Worm (Caenorhabditis elegans): Measurements from ENCODE around the gene ceh-31.

Gene ceh-31

ce11 chrX:3110576-3110975 lies 40.4 kb upstream of the ceh-31 start, which contains the start of gene gpcp-1:
Gene gpcp-1 (minus strand): TSS chrX:3110628.
- TF ChIP-seq fos-1 (tag; optimal IDR thresholded peaks at IDR 0.05) (peak; percentile 65), nhr-129 (tag; optimal IDR thresholded peaks at IDR 0.05) (no peak)

ce11 chrX:3108603-3109002 lies 38.4 kb upstream of the ceh-31 start:
- no peak for TF ChIP-seq elt-1 (tag; optimal IDR thresholded peaks at IDR 0.05)
- TF ChIP-seq F13H6.1 (tag; optimal IDR thresholded peaks at IDR 0.05), result peak; percentile 36
- no peak for TF ChIP-seq zag-1 (tag; optimal IDR thresholded peaks at IDR 0.05)
- peak in 1 of 2 experiments; percentile 37 for TF ChIP-seq lsy-2 (tag; optimal IDR thresholded peaks at IDR 0.05)
- TF ChIP-seq mdl-1 (tag; optimal IDR thresholded peaks at IDR 0.05), result peak; percentile 19 to 36
- TF ChIP-seq peb-1 (tag; optimal IDR thresholded peaks at IDR 0.05), result no peak
- TF ChIP-seq mab-5 (tag; optimal IDR thresholded peaks at IDR 0.05), result no peak
- TF ChIP-seq sem-4 (tag; optimal IDR thresholded peaks at IDR 0.05), result no peak
- peak; percentile 46 for TF ChIP-seq sma-9 (GFP tag; optimal IDR thresholded peaks at IDR 0.05)
- no peak for TF ChIP-seq sma-9 (tag; optimal IDR thresholded peaks at IDR 0.05)
- TF ChIP-seq ZK546.5 (tag; optimal IDR thresholded peaks at IDR 0.05), result no peak
- TF ChIP-seq mbf-1 (tag; optimal IDR thresholded peaks at IDR 0.05), result no peak
- peak; percentile 41 for TF ChIP-seq nhr-129 (tag; optimal IDR thresholded peaks at IDR 0.05)
- TF ChIP-seq C34F6.9 (tag; optimal IDR thresholded peaks at IDR 0.05), result peak; percentile 29
- no peak for TF ChIP-seq ztf-1 (GFP tag; conservative IDR thresholded peaks at IDR 0.05)
- TF ChIP-seq alr-1 (tag; optimal IDR thresholded peaks at IDR 0.05), result no peak
- TF ChIP-seq snpc-4 (tag; optimal IDR thresholded peaks at IDR 0.05), result no peak
- no peak for TF ChIP-seq nhr-21 (tag; optimal IDR thresholded peaks at IDR 0.05)
- no peak for TF ChIP-seq nhr-6 (tag; optimal IDR thresholded peaks at IDR 0.05)

ce11 chrX:3106137-3106536 lies 35.9 kb upstream of the ceh-31 start, which contains the start of gene K10B3.5:
Gene K10B3.5 (minus strand): TSS chrX:3106479.
- TF ChIP-seq mab-5 (tag; optimal IDR thresholded peaks at IDR 0.05), result no peak
- peak; percentile 46 for TF ChIP-seq nhr-21 (tag; optimal IDR thresholded peaks at IDR 0.05)
- peak; percentile 62 for TF ChIP-seq unc-55 (GFP tag; optimal IDR thresholded peaks at IDR 0.05)
- peak; percentile 54 for TF ChIP-seq fos-1 (tag; optimal IDR thresholded peaks at IDR 0.05)
- peak; percentile 1 for TF ChIP-seq nhr-6 (tag; optimal IDR thresholded peaks at IDR 0.05)
- no peak for TF ChIP-seq ZK546.5 (tag; optimal IDR thresholded peaks at IDR 0.05)
- TF ChIP-seq lin-13 (GFP tag; optimal IDR thresholded peaks at IDR 0.05), result peak; percentile 51
- TF ChIP-seq blmp-1 (tag; optimal IDR thresholded peaks at IDR 0.05; ENCODE audit: insufficient read depth), result no peak
- peak; percentile 61 for TF ChIP-seq gmeb-1 (tag; optimal IDR thresholded peaks at IDR 0.05)
- no peak for TF ChIP-seq ama-1 (optimal IDR thresholded peaks at IDR 0.05)
- TF ChIP-seq sma-3 (GFP tag; optimal IDR thresholded peaks at IDR 0.05), result peak; percentile 44
- TF ChIP-seq nhr-25 (tag; optimal IDR thresholded peaks at IDR 0.05), result peak; percentile 74
- TF ChIP-seq nhr-129 (tag; optimal IDR thresholded peaks at IDR 0.05), result peak; percentile 72
- TF ChIP-seq unc-39 (tag; optimal IDR thresholded peaks at IDR 0.05), result no peak
- peak; percentile 71 for TF ChIP-seq crh-2 (tag; optimal IDR thresholded peaks at IDR 0.05)
- TF ChIP-seq nhr-237 (tag; optimal IDR thresholded peaks at IDR 0.05), result no peak
- peak; percentile 55 for TF ChIP-seq F13H6.1 (tag; optimal IDR thresholded peaks at IDR 0.05)
- TF ChIP-seq C34F6.9 (tag; optimal IDR thresholded peaks at IDR 0.05), result peak; percentile 91
- TF ChIP-seq snpc-4 (tag; optimal IDR thresholded peaks at IDR 0.05), result no peak
- TF ChIP-seq sem-4 (tag; optimal IDR thresholded peaks at IDR 0.05), result peak; percentile 75
- peak; percentile 15 for TF ChIP-seq lin-11 (tag; optimal IDR thresholded peaks at IDR 0.05)
- TF ChIP-seq dmd-4 (tag; optimal IDR thresholded peaks at IDR 0.05), result no peak
- TF ChIP-seq lsy-2 (tag; optimal IDR thresholded peaks at IDR 0.05), result peak in 1 of 2 experiments; percentile 74
- TF ChIP-seq elt-1 (tag; optimal IDR thresholded peaks at IDR 0.05), result no peak
- TF ChIP-seq mdl-1 (tag; optimal IDR thresholded peaks at IDR 0.05), result peak in 1 of 2 experiments; percentile 1

- peak; percentile 15 for TF ChIP-seq fos-1 (tag; optimal IDR thresholded peaks at IDR 0.05)
- TF ChIP-seq sem-4 (tag; optimal IDR thresholded peaks at IDR 0.05), result no peak
- peak; percentile 31 for TF ChIP-seq C34F6.9 (tag; optimal IDR thresholded peaks at IDR 0.05)
- no peak for TF ChIP-seq unc-62 (GFP tag; optimal IDR thresholded peaks at IDR 0.05)
- TF ChIP-seq nhr-129 (tag; optimal IDR thresholded peaks at IDR 0.05), result peak; percentile 22
- no peak for TF ChIP-seq snpc-4 (tag; optimal IDR thresholded peaks at IDR 0.05)
- TF ChIP-seq crh-2 (tag; optimal IDR thresholded peaks at IDR 0.05), result peak; percentile 52
- no peak for TF ChIP-seq lin-39 (tag; optimal IDR thresholded peaks at IDR 0.05)
- TF ChIP-seq lin-11 (tag; optimal IDR thresholded peaks at IDR 0.05), result peak; percentile 20
- peak in 1 of 2 experiments; percentile 17 for TF ChIP-seq lsy-2 (tag; optimal IDR thresholded peaks at IDR 0.05)
- TF ChIP-seq ztf-4 (tag; optimal IDR thresholded peaks at IDR 0.05), result no peak
- TF ChIP-seq lin-13 (GFP tag; optimal IDR thresholded peaks at IDR 0.05), result no peak
- TF ChIP-seq unc-39 (tag; optimal IDR thresholded peaks at IDR 0.05), result no peak
- no peak for TF ChIP-seq Y55F3AM.14 (GFP tag; optimal IDR thresholded peaks at IDR 0.05)
- no peak for TF ChIP-seq skn-1 (tag; optimal IDR thresholded peaks at IDR 0.05)
- TF ChIP-seq unc-55 (GFP tag; optimal IDR thresholded peaks at IDR 0.05), result no peak
Observed at ce11 chrX:3102817-3103216, 32.6 kb upstream of the ceh-31 start.

Data from whole organism, L2 larva.